Fruit fly (Drosophila melanogaster) Kc167 (cell line): ENCODE measurements around the gene CG6276.

Source experiments
- Myc ChIP-seq: fragments of >200 bp; optimal IDR thresholded peaks from 2 replicates; lab custom pipeline; 2017; ENCODE audit warnings: missing external identifiers
- Sin3A ChIP-seq: fragments of >200 bp; optimal IDR thresholded peaks from 2 replicates; lab custom pipeline; 2018; ENCODE audit warnings: missing external identifiers
- h ChIP-seq: fragments of >200 bp; optimal IDR thresholded peaks from 3 replicates; lab custom pipeline; 2018; ENCODE audit warnings: missing external identifiers
- insv ChIP-seq: fragments of >200 bp; optimal IDR thresholded peaks from 3 replicates; lab custom pipeline; 2018; ENCODE audit warnings: missing external identifiers
- psq ChIP-seq: fragments of >200 bp; optimal IDR thresholded peaks from 2 replicates; lab custom pipeline; 2017; ENCODE audit warnings: missing external identifiers
- ttk ChIP-seq: sonication (Bioruptor generic); optimal IDR thresholded peaks from 2 replicates; lab custom pipeline; 2017; ENCODE audit warnings: missing external identifiers

The CG6276 gene

dm6 chr3R:15313836-15314235, 6.0 kb downstream of the CG6276 start:
- no peak for TF ChIP-seq Sin3A (lab: Kevin White, UChicago)
- TF ChIP-seq Myc (lab: Kevin White, UChicago), result no peak
- TF ChIP-seq psq (lab: Kevin White, UChicago), result no peak
- TF ChIP-seq ttk (lab: Kevin White, UChicago), result no peak
- no peak for TF ChIP-seq insv (lab: Kevin White, UChicago)
- no peak for TF ChIP-seq h (lab: Kevin White, UChicago)

- TF ChIP-seq ttk (lab: Kevin White, UChicago) (no peak), insv (lab: Kevin White, UChicago) (no peak), Myc (lab: Kevin White, UChicago) (no peak), Sin3A (lab: Kevin White, UChicago) (no peak), psq (lab: Kevin White, UChicago) (no peak), h (lab: Kevin White, UChicago) (no peak)
Measured at dm6 chr3R:15310695-15311094, 9.2 kb downstream of the CG6276 start.

DNA sequence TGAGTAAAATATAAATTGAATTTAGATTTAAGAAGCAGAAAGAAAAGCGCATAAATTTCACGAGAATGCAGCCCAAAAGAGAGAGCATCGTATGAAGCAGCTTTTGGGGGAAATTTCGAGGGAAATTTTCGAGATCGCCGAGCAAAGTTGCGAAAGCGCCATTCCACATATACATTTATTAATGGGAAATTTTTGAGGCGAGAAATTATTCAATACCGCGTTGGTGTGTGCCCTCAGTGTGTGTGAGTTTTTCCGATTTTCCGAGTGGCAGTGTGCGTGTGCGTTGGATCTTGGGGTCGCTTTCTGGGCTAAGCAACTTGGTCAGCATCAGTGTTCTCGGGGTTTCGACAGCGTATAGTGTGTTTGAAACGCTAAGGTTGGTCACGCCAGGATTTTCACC, 9.9 kb downstream of the CG6276 start, which contains the start of gene Tm2:
Gene Tm2 (plus strand): TSS at position 270 of the 400 bp plus-strand sequence.
- no peak for TF ChIP-seq Sin3A (lab: Kevin White, UChicago)
- TF ChIP-seq insv (lab: Kevin White, UChicago), result no peak
- no peak for TF ChIP-seq Myc (lab: Kevin White, UChicago)
- no peak for TF ChIP-seq psq (lab: Kevin White, UChicago)
- TF ChIP-seq ttk (lab: Kevin White, UChicago), result no peak
- no peak for TF ChIP-seq h (lab: Kevin White, UChicago)

DNA sequence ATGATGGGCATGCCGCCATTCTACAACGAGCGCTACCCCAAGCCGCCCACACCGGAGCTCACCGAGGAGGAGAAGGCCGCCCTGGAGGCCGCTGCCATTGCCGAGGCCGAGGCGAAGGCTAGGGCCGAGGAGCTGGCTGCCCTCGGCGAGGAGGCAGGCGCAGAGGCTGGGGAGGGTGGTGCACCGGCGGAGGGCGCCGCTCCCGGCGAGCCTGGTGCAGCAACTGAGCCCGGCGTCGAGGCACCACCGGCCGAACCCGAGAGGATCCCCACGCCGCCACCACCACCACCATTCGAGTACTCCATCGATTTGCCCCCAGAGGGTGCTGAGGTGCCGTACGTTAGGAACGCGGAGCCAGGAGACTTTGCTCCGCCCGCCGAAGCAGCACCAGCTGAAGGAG, 14.6 kb downstream of the CG6276 start:
- TF ChIP-seq Myc (lab: Kevin White, UChicago), result no peak
- no peak for TF ChIP-seq Sin3A (lab: Kevin White, UChicago)
- no peak for TF ChIP-seq psq (lab: Kevin White, UChicago)
- no peak for TF ChIP-seq ttk (lab: Kevin White, UChicago)
- no peak for TF ChIP-seq insv (lab: Kevin White, UChicago)
- no peak for TF ChIP-seq h (lab: Kevin White, UChicago)

- TF ChIP-seq Sin3A (lab: Kevin White, UChicago) (no peak), Myc (lab: Kevin White, UChicago) (no peak), insv (lab: Kevin White, UChicago) (no peak), h (lab: Kevin White, UChicago) (no peak), ttk (lab: Kevin White, UChicago) (no peak), psq (lab: Kevin White, UChicago) (no peak)
Measured at dm6 chr3R:15297904-15298303, 22.0 kb downstream of the CG6276 start.

dm6 chr3R:15293878-15294350, 26.0 kb downstream of the CG6276 start:
- TF ChIP-seq psq (lab: Kevin White, UChicago), result no peak
- TF ChIP-seq Myc (lab: Kevin White, UChicago), result no peak
- TF ChIP-seq Sin3A (lab: Kevin White, UChicago), result no peak
- no peak for TF ChIP-seq insv (lab: Kevin White, UChicago)
- TF ChIP-seq h (lab: Kevin White, UChicago), result no peak
- no peak for TF ChIP-seq ttk (lab: Kevin White, UChicago)

DNA sequence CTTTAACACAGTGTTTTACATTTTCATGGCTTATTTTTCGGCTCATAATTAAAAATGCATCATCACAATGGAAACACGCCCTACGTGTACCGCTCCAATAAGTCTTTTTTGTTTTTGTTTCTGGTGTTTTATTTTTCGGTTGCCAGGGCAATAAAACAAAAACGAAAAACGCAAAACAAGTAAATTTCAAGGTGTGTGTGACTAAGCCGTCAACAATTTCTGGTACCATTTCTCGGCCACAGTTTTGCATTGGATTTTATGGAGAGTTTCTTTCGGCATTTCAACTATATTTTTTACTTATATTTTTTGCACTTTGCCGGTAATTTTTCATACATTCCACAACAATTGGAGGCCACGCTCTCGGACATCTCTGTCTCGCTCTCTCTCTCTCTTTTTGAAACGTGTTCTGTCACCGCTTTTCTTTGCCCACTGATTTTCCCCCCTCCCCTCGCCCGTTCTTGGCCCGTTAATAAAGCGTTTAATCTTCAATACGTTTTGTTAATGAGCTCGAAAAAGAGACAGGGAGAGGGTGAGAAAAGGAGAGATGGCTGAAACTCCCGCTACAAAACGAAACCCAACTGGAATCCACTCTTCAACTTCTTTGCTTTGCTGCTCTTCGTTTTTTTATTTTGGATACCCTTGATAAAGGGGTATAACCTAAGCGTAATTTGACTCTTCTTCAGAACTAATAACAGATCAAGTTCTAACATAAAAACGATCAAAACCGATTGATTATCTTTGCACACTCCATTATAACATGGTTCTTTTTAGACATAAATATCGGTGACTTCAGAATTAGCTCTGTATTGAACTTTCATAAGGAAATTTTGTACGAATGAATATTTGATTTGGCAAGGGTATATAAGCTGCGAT, 26.6 kb downstream of the CG6276 start:
- TF ChIP-seq Myc (lab: Kevin White, UChicago) (no peak), insv (lab: Kevin White, UChicago) (no peak), ttk (lab: Kevin White, UChicago) (no peak)

DNA sequence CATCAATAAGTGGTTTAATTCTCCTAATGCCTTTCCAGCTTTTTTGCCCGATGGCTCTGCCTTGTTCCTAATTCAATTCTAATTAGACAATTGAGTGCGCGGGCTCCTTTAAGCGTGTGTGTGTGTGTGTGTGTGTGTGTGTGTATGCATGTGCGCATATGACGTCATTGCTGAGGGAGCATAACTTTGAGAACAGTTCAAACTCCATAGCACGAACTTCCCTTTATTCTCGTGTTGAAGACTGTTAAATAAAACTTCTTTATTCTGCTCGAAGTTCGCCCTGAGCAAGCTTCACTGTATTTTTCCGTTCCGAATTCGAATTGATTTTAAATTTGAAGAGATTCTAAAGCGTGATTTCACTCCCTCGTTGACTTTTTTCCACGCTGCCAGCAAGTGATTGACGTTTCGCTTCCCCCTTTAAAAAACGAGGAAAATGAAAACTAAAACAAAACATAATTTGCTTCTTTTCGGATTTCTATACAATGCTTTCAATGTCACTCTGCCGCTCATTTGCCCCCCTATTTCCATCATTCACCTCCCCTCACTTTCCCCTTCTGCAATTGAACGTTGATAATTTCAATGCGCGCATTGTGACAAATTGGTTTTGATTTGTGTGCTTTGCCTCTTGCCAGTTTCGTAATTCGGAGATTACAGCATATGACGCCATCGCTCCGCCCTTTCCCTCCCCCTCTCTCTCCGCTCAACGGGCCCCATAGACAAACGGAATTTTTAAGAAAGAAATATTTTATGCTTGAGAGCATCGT, 27.4 kb downstream of the CG6276 start:
- TF ChIP-seq psq (lab: Kevin White, UChicago) (no peak), ttk (lab: Kevin White, UChicago) (no peak), insv (lab: Kevin White, UChicago) (no peak), Myc (lab: Kevin White, UChicago) (no peak), Sin3A (lab: Kevin White, UChicago) (no peak), h (lab: Kevin White, UChicago) (no peak)

dm6 chr3R:15291551-15292223, 28.2 kb downstream of the CG6276 start:
- TF ChIP-seq Myc (lab: Kevin White, UChicago), result no peak
- TF ChIP-seq Sin3A (lab: Kevin White, UChicago), result no peak
- TF ChIP-seq h (lab: Kevin White, UChicago), result no peak
- no peak for TF ChIP-seq insv (lab: Kevin White, UChicago)
- TF ChIP-seq ttk (lab: Kevin White, UChicago), result no peak
- TF ChIP-seq psq (lab: Kevin White, UChicago), result no peak

DNA sequence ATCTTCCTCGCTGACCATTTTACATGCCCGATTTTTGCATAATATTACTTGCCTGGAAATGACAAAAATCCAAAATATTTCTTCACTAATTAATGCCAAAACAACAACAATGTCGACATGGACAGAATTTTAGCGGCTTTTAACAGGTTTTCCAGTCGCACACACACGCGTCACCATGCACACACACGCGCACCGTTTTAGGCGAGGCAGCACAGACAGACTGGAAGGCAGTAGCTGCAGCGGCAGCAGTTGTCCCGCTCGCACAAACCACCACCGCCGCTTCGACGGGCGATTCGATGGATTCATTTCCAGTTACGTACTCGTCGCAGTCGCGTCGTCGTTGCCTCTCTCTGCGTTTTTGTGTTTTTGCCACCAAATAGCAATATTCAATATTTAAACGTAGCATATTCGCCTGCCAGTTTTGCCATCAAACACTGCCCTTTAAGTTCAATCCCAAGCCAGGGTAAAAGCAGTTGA, 29.2 kb downstream of the CG6276 start, which contains the start of gene CG45218:
Gene CG45218 (minus strand): TSS at position 158 of the 477 bp plus-strand sequence.
- TF ChIP-seq psq (lab: Kevin White, UChicago) (no peak), Sin3A (lab: Kevin White, UChicago) (no peak)
